Fruit fly (Drosophila melanogaster) whole organism, embryonic: ENCODE data around the gene Rdh.
A peak's percentile ranks its signal among the peaks of the same experiment; 100 is the strongest.

Source experiments
- ATbp ChIP-seq: fragments of 200-800 bp; sonication (Bioruptor generic); optimal IDR thresholded peaks from 2 replicates; lab custom pipeline; 2017; ENCODE audit warnings: missing biosample characterization, mild to moderate bottlenecking, missing genetic modification characterization, missing genetic modification reagents
- Ada2b ChIP-seq: fragments of 200-800 bp; sonication (Bioruptor generic); IDR thresholded peaks from 2 replicates; pipeline ENCODE4 v1.3.6; 2022; ENCODE audit warnings: missing biosample characterization, missing genetic modification characterization
- Awh ChIP-seq: fragments of 200-800 bp; sonication (Bioruptor generic); IDR thresholded peaks from 2 replicates; pipeline ENCODE4, ENCODE4 v1.3.6; 2022; ENCODE audit warnings: missing biosample characterization, missing genetic modification characterization
- CG10431 ChIP-seq: fragments of 200-800 bp; sonication (Bioruptor generic); optimal IDR thresholded peaks from 3 replicates; lab custom pipeline; 2018; ENCODE audit warnings: missing biosample characterization, mild to moderate bottlenecking, missing genetic modification characterization
- CG10462 ChIP-seq: fragments of 200-800 bp; sonication (Bioruptor generic); optimal IDR thresholded peaks from 2 replicates; lab custom pipeline; 2016; ENCODE audit warnings: missing biosample characterization, missing genetic modification characterization
- CG10543 ChIP-seq: fragments of 200-800 bp; sonication (Bioruptor generic); optimal IDR thresholded peaks from 3 replicates; lab custom pipeline; 2017; ENCODE audit warnings: missing biosample characterization, mild to moderate bottlenecking, missing genetic modification characterization, moderate library complexity
- CG10565 ChIP-seq: fragments of 200-800 bp; sonication (Bioruptor generic); optimal IDR thresholded peaks from 3 replicates; lab custom pipeline; 2016; ENCODE audit warnings: missing biosample characterization, mild to moderate bottlenecking, missing genetic modification characterization
- CG13424 ChIP-seq: fragments of 200-800 bp; sonication (Bioruptor generic); optimal IDR thresholded peaks from 2 replicates; lab custom pipeline; 2019; ENCODE audit warnings: missing biosample characterization, mild to moderate bottlenecking, missing genetic modification characterization, moderate library complexity
- CG14014 ChIP-seq: fragments of 200-800 bp; sonication (Bioruptor generic); IDR thresholded peaks from 2 replicates; pipeline ENCODE4 v1.3.6; 2022; ENCODE audit warnings: missing biosample characterization, missing genetic modification characterization
- CG14965 ChIP-seq: fragments of 200-800 bp; sonication (Bioruptor generic); optimal IDR thresholded peaks from 2 replicates; lab custom pipeline; 2016; ENCODE audit warnings: missing biosample characterization, missing genetic modification characterization, borderline replicate concordance
- CG1529 ChIP-seq: fragments of 200-800 bp; sonication (Bioruptor generic); optimal IDR thresholded peaks from 3 replicates; lab custom pipeline; 2018; ENCODE audit warnings: missing biosample characterization, missing genetic modification characterization
- CG16863 ChIP-seq: fragments of 200-800 bp; sonication (Bioruptor generic); optimal IDR thresholded peaks from 3 replicates; lab custom pipeline; 2016; ENCODE audit warnings: missing biosample characterization, missing genetic modification characterization
- CG3065 ChIP-seq: fragments of 200-800 bp; sonication (Bioruptor generic); optimal IDR thresholded peaks from 2 replicates; lab custom pipeline; 2016; ENCODE audit warnings: missing biosample characterization, missing genetic modification characterization
- CG42726 ChIP-seq: fragments of 200-800 bp; sonication (Bioruptor generic); IDR thresholded peaks from 2 replicates; pipeline ENCODE4 v1.3.6; 2022; ENCODE audit warnings: missing biosample characterization, missing genetic modification characterization; ENCODE audit not compliant: partially characterized antibody
- CG4854 ChIP-seq: fragments of 200-800 bp; sonication (Bioruptor generic); optimal IDR thresholded peaks from 2 replicates; lab custom pipeline; 2016; ENCODE audit warnings: missing biosample characterization, missing genetic modification characterization, inconsistent platforms
- CG6683 ChIP-seq: fragments of 200-800 bp; sonication (Bioruptor generic); optimal IDR thresholded peaks from 2 replicates; lab custom pipeline; 2017; ENCODE audit warnings: missing biosample characterization, mild to moderate bottlenecking, missing genetic modification characterization, missing genetic modification reagents
- CG6813 ChIP-seq: fragments of 200-800 bp; sonication (Bioruptor generic); optimal IDR thresholded peaks from 2 replicates; lab custom pipeline; 2017; ENCODE audit warnings: missing biosample characterization, missing genetic modification characterization, mild to moderate bottlenecking, moderate library complexity, missing genetic modification reagents
- CG6854 ChIP-seq: fragments of 200-800 bp; sonication (Bioruptor generic); optimal IDR thresholded peaks from 3 replicates; lab custom pipeline; 2017; ENCODE audit warnings: missing biosample characterization, mild to moderate bottlenecking, missing genetic modification characterization
- CTCF ChIP-seq: fragments of 200-800 bp; sonication (Bioruptor generic); optimal IDR thresholded peaks from 2 replicates; lab custom pipeline; 2017; ENCODE audit warnings: missing biosample characterization, mild to moderate bottlenecking, missing genetic modification characterization, moderate library complexity
- D19B ChIP-seq: fragments of 200-800 bp; sonication (Bioruptor generic); optimal IDR thresholded peaks from 2 replicates; lab custom pipeline; 2017; ENCODE audit warnings: missing biosample characterization, mild to moderate bottlenecking, missing genetic modification characterization
- ERR ChIP-seq: fragments of 200-800 bp; sonication (Bioruptor generic); optimal IDR thresholded peaks from 2 replicates; lab custom pipeline; 2016; ENCODE audit warnings: missing biosample characterization, missing genetic modification characterization
- Eip74EF ChIP-seq, 2 experiments: fragments of 200-800 bp in 1 of 2; fragments of >200 bp in 1 of 2; sonication (Bioruptor generic) in 1 of 2; optimal IDR thresholded peaks; 2 replicates each; lab custom pipeline; 2017 to 2019; ENCODE audit warnings: missing biosample characterization in 2 of 2, missing genetic modification characterization in 2 of 2, mild to moderate bottlenecking in 1 of 2, moderate library complexity in 1 of 2
- Ets65A ChIP-seq: fragments of 200-800 bp; sonication (Bioruptor generic); peaks from one replicate; lab custom pipeline; 2016; ENCODE audit warnings: missing biosample characterization, missing genetic modification characterization
- H15 ChIP-seq: fragments of 200-800 bp; sonication (Bioruptor generic); IDR thresholded peaks from 3 replicates; pipeline ENCODE4 v1.3.6; 2022; ENCODE audit warnings: missing biosample characterization, missing genetic modification characterization
- Hmr ChIP-seq: fragments of 200-800 bp; sonication (Bioruptor generic); optimal IDR thresholded peaks from 3 replicates; lab custom pipeline; 2017; ENCODE audit warnings: mild to moderate bottlenecking, missing biosample characterization, missing genetic modification reagents, missing genetic modification characterization
- Hmx ChIP-seq: fragments of 200-800 bp; sonication (Bioruptor generic); optimal IDR thresholded peaks from 2 replicates; lab custom pipeline; 2016; ENCODE audit warnings: missing biosample characterization, missing genetic modification characterization
- Hr51 ChIP-seq, 2 experiments: fragments of 200-800 bp; sonication (Bioruptor generic); optimal IDR thresholded peaks; 2 replicates in 1 of 2; 3 replicates in 1 of 2; lab custom pipeline; 2016 to 2018; ENCODE audit warnings: missing biosample characterization in 2 of 2, missing genetic modification characterization in 2 of 2, mild to moderate bottlenecking in 1 of 2, moderate library complexity in 1 of 2
- MBD-R2 ChIP-seq: fragments of 200-800 bp; sonication (Bioruptor generic); IDR thresholded peaks from 2 replicates; pipeline ENCODE4 v1.3.6; 2022; ENCODE audit warnings: missing biosample characterization, missing genetic modification characterization
- NC2α ChIP-seq: fragments of 200-800 bp; sonication (Bioruptor generic); optimal IDR thresholded peaks from 2 replicates; lab custom pipeline; 2016; ENCODE audit warnings: missing biosample characterization, missing genetic modification characterization
- PHDP ChIP-seq: fragments of 200-800 bp; sonication (Bioruptor generic); optimal IDR thresholded peaks from 3 replicates; lab custom pipeline; 2018; ENCODE audit warnings: missing biosample characterization, mild to moderate bottlenecking, missing genetic modification characterization, moderate library complexity
- Pdp1 ChIP-seq, 2 experiments: fragments of 200-800 bp; sonication (Bioruptor generic); optimal IDR thresholded peaks; 3 replicates each; lab custom pipeline; 2016; ENCODE audit warnings: missing biosample characterization in 2 of 2, missing genetic modification characterization in 2 of 2, mild to moderate bottlenecking in 1 of 2, moderate library complexity in 1 of 2
- Rx ChIP-seq: fragments of 200-800 bp; sonication (Bioruptor generic); IDR thresholded peaks from 2 replicates; pipeline ENCODE4 v1.3.6; 2022; ENCODE audit warnings: missing biosample characterization, missing genetic modification characterization
- Trl ChIP-seq, 3 experiments: fragments of >200 bp in 2 of 3; fragments of 200-800 bp in 1 of 3; sonication (Bioruptor generic) in 1 of 3; optimal IDR thresholded peaks; 2 replicates in 1 of 3; 3 replicates in 2 of 3; lab custom pipeline; 2016 to 2017; ENCODE audit warnings: missing biosample characterization in 1 of 3, missing genetic modification characterization in 1 of 3
- Xbp1 ChIP-seq: fragments of 200-800 bp; sonication (Bioruptor generic); optimal IDR thresholded peaks from 3 replicates; lab custom pipeline; 2016; ENCODE audit warnings: missing biosample characterization, mild to moderate bottlenecking, missing genetic modification characterization
- btn ChIP-seq: fragments of 200-800 bp; sonication (Bioruptor generic); optimal IDR thresholded peaks from 2 replicates; lab custom pipeline; 2016; ENCODE audit warnings: missing biosample characterization, missing genetic modification characterization
- crc ChIP-seq: fragments of 200-800 bp; sonication (Bioruptor generic); optimal IDR thresholded peaks from 2 replicates; lab custom pipeline; 2016; ENCODE audit warnings: missing biosample characterization, missing genetic modification characterization
- dpn ChIP-seq, 2 experiments: fragments of 200-800 bp; sonication (Bioruptor generic); optimal IDR thresholded peaks; 3 replicates each; lab custom pipeline; 2016; ENCODE audit warnings: missing biosample characterization in 2 of 2, missing genetic modification characterization in 2 of 2
- exex ChIP-seq: fragments of 200-800 bp; sonication (Bioruptor generic); optimal IDR thresholded peaks from 4 replicates; lab custom pipeline; 2018; ENCODE audit warnings: missing biosample characterization, mild to moderate bottlenecking, missing genetic modification characterization, moderate library complexity
- grau ChIP-seq: fragments of 200-800 bp; optimal IDR thresholded peaks from 3 replicates; lab custom pipeline; 2019; ENCODE audit warnings: missing biosample characterization, mild to moderate bottlenecking, missing genetic modification characterization, moderate library complexity
- gt ChIP-seq: fragments of 200-800 bp; sonication (Bioruptor generic); IDR thresholded peaks from 2 replicates; pipeline ENCODE4 v1.3.6; 2022; ENCODE audit warnings: missing biosample characterization, missing genetic modification characterization
- hbn ChIP-seq: fragments of 200-800 bp; sonication (Bioruptor generic); IDR thresholded peaks from 2 replicates; pipeline ENCODE4 v1.3.6; 2022; ENCODE audit warnings: missing biosample characterization, missing genetic modification characterization; ENCODE audit not compliant: partially characterized antibody
- lbe ChIP-seq: fragments of 200-800 bp; sonication (Bioruptor generic); optimal IDR thresholded peaks from 2 replicates; lab custom pipeline; 2016; ENCODE audit warnings: missing biosample characterization, mild to moderate bottlenecking, missing genetic modification characterization
- pb ChIP-seq: fragments of 200-800 bp; sonication (Bioruptor generic); optimal IDR thresholded peaks from 3 replicates; lab custom pipeline; 2016; ENCODE audit warnings: missing biosample characterization, missing genetic modification characterization
- prd ChIP-seq, 3 experiments: fragments of >200 bp in 2 of 3; fragments of 200-800 bp in 1 of 3; sonication (Bioruptor generic) in 1 of 3; optimal IDR thresholded peaks in 2 of 3; IDR thresholded peaks in 1 of 3; 2 replicates in 2 of 3; 3 replicates in 1 of 3; pipeline versions ENCODE4 v1.3.6 to Lab custom; 2017 to 2022; ENCODE audit warnings: missing biosample characterization in 1 of 3, missing genetic modification characterization in 1 of 3
- row ChIP-seq: fragments of 200-800 bp; sonication (Bioruptor generic); IDR thresholded peaks from 3 replicates; pipeline ENCODE4 v1.3.6; 2022; ENCODE audit warnings: missing biosample characterization, missing genetic modification characterization
- sc ChIP-seq, 3 experiments: fragments of >200 bp in 2 of 3; fragments of 200-800 bp in 1 of 3; sonication (Bioruptor generic) in 1 of 3; optimal IDR thresholded peaks; 2 replicates in 2 of 3; 3 replicates in 1 of 3; lab custom pipeline; 2017; ENCODE audit warnings: mild to moderate bottlenecking in 1 of 3, missing biosample characterization in 1 of 3, missing genetic modification characterization in 1 of 3, missing genetic modification reagents in 1 of 3
- tll ChIP-seq, 2 experiments: fragments of 200-800 bp in 1 of 2; fragments of >200 bp in 1 of 2; sonication (Bioruptor generic) in 1 of 2; optimal IDR thresholded peaks; 2 replicates each; lab custom pipeline; 2017 to 2019; ENCODE audit warnings: missing biosample characterization in 2 of 2, missing genetic modification characterization in 2 of 2, mild to moderate bottlenecking in 1 of 2, moderate library complexity in 1 of 2
- trh ChIP-seq: fragments of 200-800 bp; sonication (Bioruptor generic); optimal IDR thresholded peaks from 2 replicates; lab custom pipeline; 2016; ENCODE audit warnings: missing biosample characterization, missing genetic modification characterization
- usp ChIP-seq: fragments of >200 bp; optimal IDR thresholded peaks from 2 replicates; lab custom pipeline; 2017; ENCODE audit warnings: missing biosample characterization, missing genetic modification characterization

Rdh gene

DNA sequence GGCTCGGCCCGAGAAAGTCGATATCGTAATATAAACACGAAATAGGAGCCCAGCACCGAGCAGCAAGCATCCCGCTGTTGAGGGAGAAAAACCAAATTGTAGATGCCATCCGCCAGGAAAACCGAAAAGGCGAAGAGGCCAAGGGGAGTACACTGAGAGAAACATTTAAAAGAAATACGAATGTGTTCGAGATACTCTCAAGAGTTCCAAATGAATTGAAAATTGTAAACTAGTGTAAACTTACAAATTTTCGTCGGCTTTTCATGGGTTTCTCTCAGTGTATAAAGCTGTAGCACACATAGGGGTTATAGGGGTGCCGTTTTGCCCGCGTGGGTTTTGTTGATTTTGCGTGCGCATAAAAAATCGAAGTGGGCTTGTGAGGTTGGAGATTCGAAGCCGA is 22.6 kb upstream of the Rdh start (continued):
- TF ChIP-seq MBD-R2 (GFP tag; lab: Robert Waterston, UW) (peak; percentile 63), PHDP (tag; lab: Kevin White, UChicago) (peak; percentile 84), CG10543 (peak; percentile 92), gt (GFP tag; lab: Robert Waterston, UW) (0 out of 2 replicates have a peak, but pooled peaks have one; percentile 25), trh (GFP tag; lab: Kevin White, UChicago) (no peak), dpn (GFP tag; optimal IDR thresholded peaks at IDR 0.05; lab: Kevin White, UChicago) (peak; percentile 82 to 86), H15 (GFP tag; lab: Robert Waterston, UW) (peak; percentile 53; the same call in 2 of the 3 replicates), Hmr (GFP tag; lab: Kevin White, UChicago) (peak; percentile 91), NC2α (peak; percentile 51), tll (GFP tag; optimal IDR thresholded peaks at IDR 0.05; lab: Kevin White, UChicago) (no peak), usp (GFP tag; lab: Kevin White, UChicago) (no peak), Hr51 (GFP tag; optimal IDR thresholded peaks at IDR 0.05; lab: Kevin White, UChicago) (peak; percentile 69 to 79), Trl (optimal IDR thresholded peaks at IDR 0.05; lab: Kevin White, UChicago) (no peak), Trl (GFP tag; optimal IDR thresholded peaks at IDR 0.05; lab: Kevin White, UChicago) (peak; percentile 53), lbe (peak; percentile 6), row (GFP tag; lab: Robert Waterston, UW) (peak; percentile 91), ATbp (GFP tag; lab: Kevin White, UChicago) (peak; percentile 39), Eip74EF (GFP tag; optimal IDR thresholded peaks at IDR 0.05; lab: Kevin White, UChicago) (no peak), D19B (GFP tag; lab: Kevin White, UChicago) (peak; percentile 40), hbn (GFP tag; lab: Robert Waterston, UW) (no peak), Awh (GFP tag; lab: Robert Waterston, UW) (peak; percentile 59; the same call in 1 of the 2 replicates), crc (GFP tag; lab: Kevin White, UChicago) (peak; percentile 68), CG4854 (GFP tag; lab: Kevin White, UChicago) (peak; percentile 25), CG14014 (peak; percentile 88), Xbp1 (GFP tag; lab: Kevin White, UChicago) (peak; percentile 80), Hmx (GFP tag; lab: Kevin White, UChicago) (peak; percentile 39), btn (GFP tag; lab: Kevin White, UChicago) (no peak), CG1529 (GFP tag; lab: Kevin White, UChicago) (peak; percentile 26), exex (peak; percentile 39), Rx (GFP tag; lab: Robert Waterston, UW) (peak; percentile 58), CG10565 (GFP tag; lab: Kevin White, UChicago) (no peak), Pdp1 (GFP tag; optimal IDR thresholded peaks at IDR 0.05; lab: Kevin White, UChicago) (peak; percentile 69 to 77), CTCF (GFP tag; lab: Kevin White, UChicago) (no peak), sc (optimal IDR thresholded peaks at IDR 0.05; lab: Kevin White, UChicago) (no peak), sc (GFP tag; optimal IDR thresholded peaks at IDR 0.05; lab: Kevin White, UChicago) (peak; percentile 3), CG6813 (GFP tag; lab: Kevin White, UChicago) (peak; percentile 64), CG6854 (peak; percentile 66), CG14965 (peak; percentile 14), Ets65A (peak; percentile 94), CG13424 (tag; lab: Kevin White, UChicago) (peak; percentile 80), ERR (peak; percentile 86), prd (optimal IDR thresholded peaks at IDR 0.05; lab: Kevin White, UChicago) (no peak), prd (GFP tag; IDR thresholded peaks at IDR 0.05; lab: Robert Waterston, UW) (peak; percentile 86), CG6683 (GFP tag; lab: Kevin White, UChicago) (peak; percentile 40), CG16863 (GFP tag; lab: Kevin White, UChicago) (peak; percentile 66), CG10431 (GFP tag; lab: Kevin White, UChicago) (no peak), pb (GFP tag; lab: Kevin White, UChicago) (peak; percentile 56), CG10462 (peak; percentile 42), CG3065 (no peak), CG42726 (no peak), Ada2b (peak; percentile 84), grau (tag; lab: Kevin White, UChicago) (peak; percentile 81)
